Worm (Caenorhabditis elegans): ENCODE data around the gene fbxa-165.

ce11 chrII:1576772-1577171 lies 39.5 kb downstream of the fbxa-165 start:
- no peak for TF ChIP-seq unc-39 (tag; optimal IDR thresholded peaks at IDR 0.05)
- TF ChIP-seq elt-1 (tag; optimal IDR thresholded peaks at IDR 0.05; ENCODE audit: borderline replicate concordance, insufficient read depth) = no peak
- TF ChIP-seq nhr-2 (tag; optimal IDR thresholded peaks at IDR 0.05) = no peak
- no peak for TF ChIP-seq lin-13 (tag; optimal IDR thresholded peaks at IDR 0.05)
- no peak for TF ChIP-seq bed-3 (GFP tag; optimal IDR thresholded peaks at IDR 0.05)
- TF ChIP-seq mls-2 (tag; optimal IDR thresholded peaks at IDR 0.05) = no peak
- TF ChIP-seq nhr-237 (tag; optimal IDR thresholded peaks at IDR 0.05) = no peak
- TF ChIP-seq lin-32 (GFP tag; optimal IDR thresholded peaks at IDR 0.05) = no peak
